Fruit fly (Drosophila melanogaster): ENCODE data around the gene Ziz.
A peak's percentile ranks its signal among the peaks of the same experiment; 100 is the strongest.

Ziz gene

DNA sequence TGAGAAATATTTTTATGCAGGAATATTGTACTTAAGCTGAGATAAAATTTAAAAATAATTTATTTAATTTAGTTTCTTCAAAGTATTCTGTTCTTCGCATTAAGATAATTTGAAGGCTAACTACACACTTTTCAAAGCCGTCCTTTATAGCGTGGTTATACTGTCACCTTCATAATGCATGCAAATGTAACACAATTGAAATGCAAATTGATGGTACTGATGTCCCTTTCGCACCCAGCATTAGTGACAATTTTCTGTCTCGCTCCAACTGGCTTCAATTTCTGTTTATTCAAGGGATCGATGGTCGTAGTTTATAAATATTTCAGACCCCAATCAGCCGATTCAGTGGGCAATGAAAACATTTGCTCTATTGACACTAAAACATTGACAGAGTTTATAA, 57.6 kb downstream of the Ziz start (continued):
- TF ChIP-seq CG32532 (GFP tag; IDR thresholded peaks at IDR 0.05) (no peak), sens (GFP tag) (peak; percentile 60)

DNA sequence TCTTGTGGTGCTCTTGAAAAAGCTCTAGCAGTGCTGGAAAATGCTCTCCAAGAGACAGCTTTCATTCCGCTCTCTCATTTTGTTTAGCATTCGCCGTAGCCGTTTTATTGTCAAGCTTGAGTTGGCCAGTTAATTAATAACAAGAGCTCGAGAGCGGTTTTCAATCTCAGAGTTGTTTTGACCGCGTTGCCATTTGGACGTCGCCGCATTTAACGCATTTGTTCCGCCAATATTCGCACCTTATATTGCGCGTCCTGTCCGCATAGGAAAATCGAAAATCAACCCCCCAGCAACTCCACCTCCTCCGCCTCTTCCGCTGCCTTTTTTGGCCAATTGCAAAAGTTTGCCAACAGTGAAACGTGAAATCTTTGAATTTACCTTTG, 58.8 kb downstream of the Ziz start, which contains the start of gene CG5973:
CG5973 (plus strand) TSS at position 168 of the 383 bp plus-strand sequence.
- TF ChIP-seq nom (GFP tag; optimal IDR thresholded peaks at IDR 0.05) (peak; percentile 53), Bgb (GFP tag; IDR thresholded peaks at IDR 0.05; ENCODE audit: partially characterized antibody) (peak; percentile 23; the same call in 1 of the 2 replicates), B-H2 (GFP tag; optimal IDR thresholded peaks at IDR 0.05) (no peak), Awh (GFP tag; IDR thresholded peaks at IDR 0.05) (0 out of 2 replicates have a peak, but pooled peaks have one; percentile 10), CG10267 (tag; optimal IDR thresholded peaks at IDR 0.05) (peak; percentile 8), onecut (GFP tag; IDR thresholded peaks at IDR 0.05) (peak; percentile 25; the same call in 1 of the 2 replicates), vvl (GFP tag; IDR thresholded peaks at IDR 0.05) (peak; percentile 23; the same call in 1 of the 2 replicates), stc (GFP tag; IDR thresholded peaks at IDR 0.05) (0 out of 2 replicates have a peak, but pooled peaks have one; percentile 35), CG9609 (GFP tag; optimal IDR thresholded peaks at IDR 0.05) (no peak), bbx (GFP tag; IDR thresholded peaks at IDR 0.05; ENCODE audit: partially characterized antibody) (peak; percentile 34; the same call in 1 of the 2 replicates), CG7745 (tag; optimal IDR thresholded peaks at IDR 0.05) (no peak), jigr1 (GFP tag; IDR thresholded peaks at IDR 0.05) (no peak), chinmo (GFP tag; IDR thresholded peaks at IDR 0.05; ENCODE audit: partially characterized antibody) (peak; percentile 71; the same call in 1 of the 4 replicates), amos (GFP tag; IDR thresholded peaks at IDR 0.05; ENCODE audit: partially characterized antibody) (peak; percentile 44; the same call in 1 of the 2 replicates), Vsx1 (GFP tag; optimal IDR thresholded peaks at IDR 0.05) (peak; percentile 11), Usf (GFP tag; optimal IDR thresholded peaks at IDR 0.05) (no peak), Atf6 (GFP tag; IDR thresholded peaks at IDR 0.05) (0 out of 2 replicates have a peak, but pooled peaks have one; percentile 13), CG42726 (GFP tag; IDR thresholded peaks at IDR 0.05; ENCODE audit: partially characterized antibody) (peak; percentile 34; the same call in 1 of the 2 replicates), mirr (GFP tag; optimal IDR thresholded peaks at IDR 0.05) (no peak), Rfx (GFP tag; IDR thresholded peaks at IDR 0.05) (0 out of 2 replicates have a peak, but pooled peaks have one; percentile 18), CG10366 (GFP tag; IDR thresholded peaks at IDR 0.05) (no peak), so (GFP tag; IDR thresholded peaks at IDR 0.05) (no peak; the same call in 2 of the 3 replicates), CG2129 (GFP tag; IDR thresholded peaks at IDR 0.05; ENCODE audit: partially characterized antibody) (no peak), insv (GFP tag; optimal IDR thresholded peaks at IDR 0.05) (no peak), CG17328 (GFP tag; IDR thresholded peaks at IDR 0.05) (0 out of 2 replicates have a peak, but pooled peaks have one; percentile 9), CG11723 (GFP tag; optimal IDR thresholded peaks at IDR 0.05) (no peak), rib (GFP tag; IDR thresholded peaks at IDR 0.05) (peak; percentile 44; the same call in 1 of the 2 replicates), Fer1 (GFP tag; optimal IDR thresholded peaks at IDR 0.05) (no peak), CG14050 (GFP tag; IDR thresholded peaks at IDR 0.05) (0 out of 3 replicates have a peak, but pooled peaks have one; percentile 19), tna (GFP tag; IDR thresholded peaks at IDR 0.05; ENCODE audit: partially characterized antibody) (0 out of 2 replicates have a peak, but pooled peaks have one; percentile 32), Tbp (GFP tag; optimal IDR thresholded peaks at IDR 0.05) (no peak), Stat92E (GFP tag; optimal IDR thresholded peaks at IDR 0.05) (no peak), CG34224 (GFP tag; IDR thresholded peaks at IDR 0.05; ENCODE audit: partially characterized antibody) (peak; percentile 25; the same call in 1 of the 3 replicates), Trl (optimal IDR thresholded peaks at IDR 0.05) (peak; percentile 59 to 76), Trl (GFP tag; optimal IDR thresholded peaks at IDR 0.05) (no peak), CG8290 (GFP tag; optimal IDR thresholded peaks at IDR 0.05) (no peak), CG8290 (tag; optimal IDR thresholded peaks at IDR 0.05) (peak in 1 of 2 experiments; percentile 3), ken (GFP tag; IDR thresholded peaks at IDR 0.05) (no peak), CG18764 (GFP tag; optimal IDR thresholded peaks at IDR 0.05) (no peak), Hey (tag; optimal IDR thresholded peaks at IDR 0.05) (no peak)

All from whole organism, embryonic.